Worm (Caenorhabditis elegans) whole organism, L4/young adult: ENCODE data around the gene F53A3.7.

Experiments used
- dao-5 ChIP-seq: sonication (generic microtip); optimal IDR thresholded peaks from 2 replicates; lab custom pipeline; 2016; ENCODE audit warnings: missing genotype, missing genetic modification characterization, moderate library complexity, missing compliant biosample characterization
- him-1 ChIP-seq: sonication (generic microtip); optimal IDR thresholded peaks from 2 replicates; lab custom pipeline; 2016; ENCODE audit warnings: missing genotype, missing genetic modification reagents, missing genetic modification characterization, missing compliant biosample characterization

- TF ChIP-seq him-1 (tag; lab: Kevin White, UChicago) (no peak), dao-5 (no peak)
Measured at ce11 chrIII:1932018-1932417, 19.3 kb upstream of the F53A3.7 start.
